Worm (Caenorhabditis elegans) whole organism, mixed stage, embryonic: ENCODE measurements around the gene C46H3.2.

ENCODE experiments used
- blmp-1 ChIP-seq: fragments of 150-350 bp; optimal IDR thresholded peaks from 2 replicates; lab custom pipeline; 2014; ENCODE audit warnings: missing biosample characterization, missing genetic modification characterization
- ces-1 ChIP-seq: fragments of 150-350 bp; optimal IDR thresholded peaks from 2 replicates; lab custom pipeline; 2014; ENCODE audit warnings: missing biosample characterization, missing genetic modification reagents, missing genetic modification characterization
- lsy-2 ChIP-seq: fragments of 150-350 bp; optimal IDR thresholded peaks from 2 replicates; lab custom pipeline; 2014; ENCODE audit warnings: missing biosample characterization, missing genetic modification characterization
- mep-1 ChIP-seq: fragments of 150-350 bp; optimal IDR thresholded peaks from 2 replicates; lab custom pipeline; 2017; ENCODE audit warnings: missing biosample characterization, missing genetic modification reagents, missing genetic modification characterization, inconsistent platforms
- nhr-12 ChIP-seq: fragments of 150-350 bp; optimal IDR thresholded peaks from 2 replicates; lab custom pipeline; 2014; ENCODE audit warnings: missing biosample characterization, missing genetic modification characterization
- nhr-28 ChIP-seq: fragments of 150-350 bp; optimal IDR thresholded peaks from 2 replicates; lab custom pipeline; 2014; ENCODE audit warnings: missing biosample characterization, missing genetic modification characterization
- pha-4 ChIP-seq: fragments of 150-350 bp; optimal IDR thresholded peaks from 2 replicates; lab custom pipeline; 2018; ENCODE audit warnings: missing biosample characterization, missing genetic modification reagents, missing genetic modification characterization
- snpc-4 ChIP-seq: fragments of 150-350 bp; optimal IDR thresholded peaks from 2 replicates; lab custom pipeline; 2014; ENCODE audit warnings: missing biosample characterization, missing genetic modification characterization
- tbx-8 ChIP-seq: fragments of 200-800 bp; sonication (Bioruptor generic); optimal IDR thresholded peaks from 2 replicates; lab custom pipeline; 2018; ENCODE audit warnings: mild to moderate bottlenecking, missing genetic modification characterization, moderate library complexity, missing compliant biosample characterization
- unc-62 ChIP-seq: fragments of 150-350 bp; optimal IDR thresholded peaks from 2 replicates; lab custom pipeline; 2014; ENCODE audit warnings: missing biosample characterization, missing genetic modification reagents, missing genetic modification characterization
- zip-8 ChIP-seq: fragments of 150-350 bp; optimal IDR thresholded peaks from 2 replicates; lab custom pipeline; 2014; ENCODE audit warnings: missing biosample characterization, missing genetic modification characterization

- TF ChIP-seq unc-62 (GFP tag; lab: Kevin White, UChicago), result no peak
- TF ChIP-seq tbx-8 (GFP tag; lab: Kevin White, UChicago), result no peak
- TF ChIP-seq nhr-12, result no peak
- TF ChIP-seq blmp-1 (tag; lab: Kevin White, UChicago), result no peak
- TF ChIP-seq snpc-4 (tag; lab: Kevin White, UChicago), result no peak
- TF ChIP-seq lsy-2 (tag; lab: Kevin White, UChicago), result no peak
- no peak for TF ChIP-seq mep-1 (tag; lab: Kevin White, UChicago)
- no peak for TF ChIP-seq ces-1
- no peak for TF ChIP-seq zip-8 (tag; lab: Kevin White, UChicago)
- TF ChIP-seq pha-4 (tag; lab: Kevin White, UChicago), result no peak
- no peak for TF ChIP-seq nhr-28 (tag; lab: Kevin White, UChicago)
Observed at ce11 chrX:1272539-1272938, 42.0 kb upstream of the C46H3.2 start, which contains the start of gene C52B11.5.
